Fruit fly (Drosophila melanogaster): Measurements from ENCODE around the gene Gba1a.
A peak's percentile ranks its signal among the peaks of the same experiment; 100 is the strongest.

The Gba1a gene

DNA sequence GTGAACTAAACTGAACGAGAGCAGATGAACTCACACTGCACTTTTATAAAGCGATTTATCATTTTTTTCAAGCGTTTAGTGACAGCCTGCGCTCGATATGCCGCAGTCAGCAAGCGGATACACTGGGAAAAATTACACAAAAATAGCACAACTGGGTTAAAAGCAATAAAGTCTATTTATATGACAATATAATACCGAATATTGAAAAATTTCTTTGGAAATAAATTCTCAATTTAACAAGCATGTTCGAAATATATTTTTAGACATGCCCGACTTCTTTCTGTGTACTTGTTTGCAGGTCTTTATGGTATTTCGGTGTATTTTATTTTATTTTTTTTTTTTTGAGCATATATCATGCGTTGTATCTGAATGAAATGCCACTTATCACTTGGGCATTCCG, 13.5 kb downstream of the Gba1a start (continued):
- peak; percentile 79 for TF ChIP-seq achi (GFP tag; optimal IDR thresholded peaks at IDR 0.05)
- TF ChIP-seq CG3919 (GFP tag; optimal IDR thresholded peaks at IDR 0.05): peak; percentile 69
- peak; percentile 70 for TF ChIP-seq CG6163 (GFP tag; IDR thresholded peaks at IDR 0.05)
- no peak for TF ChIP-seq CG16779 (tag; optimal IDR thresholded peaks at IDR 0.05)
- TF ChIP-seq ss (GFP tag; optimal IDR thresholded peaks at IDR 0.05): peak in 1 of 2 experiments; percentile 75
- peak; percentile 84 for TF ChIP-seq Sox14 (GFP tag; optimal IDR thresholded peaks at IDR 0.05)
- peak; percentile 38 for TF ChIP-seq CG6854 (GFP tag; optimal IDR thresholded peaks at IDR 0.05)
- peak; percentile 89 for TF ChIP-seq vri (GFP tag; optimal IDR thresholded peaks at IDR 0.05)
- no peak for TF ChIP-seq Hr38 (GFP tag; optimal IDR thresholded peaks at IDR 0.05)
- TF ChIP-seq CG8319 (GFP tag; optimal IDR thresholded peaks at IDR 0.05): peak; percentile 21
- TF ChIP-seq Ets96B (tag; optimal IDR thresholded peaks at IDR 0.05): peak; percentile 51
- peak; percentile 61 for TF ChIP-seq CG15336 (GFP tag; IDR thresholded peaks at IDR 0.05)
- no peak for TF ChIP-seq CG4318 (GFP tag; optimal IDR thresholded peaks at IDR 0.05)
- TF ChIP-seq CG8119 (GFP tag; IDR thresholded peaks at IDR 0.05): peak; percentile 63
- TF ChIP-seq CG10631 (GFP tag; optimal IDR thresholded peaks at IDR 0.05): peak; percentile 84
- TF ChIP-seq spab (GFP tag; optimal IDR thresholded peaks at IDR 0.05): peak; percentile 63
- TF ChIP-seq CG11902 (GFP tag; optimal IDR thresholded peaks at IDR 0.05): peak; percentile 67
- TF ChIP-seq esn (GFP tag; optimal IDR thresholded peaks at IDR 0.05): peak; percentile 93
- peak; percentile 74 for TF ChIP-seq cyc (GFP tag; optimal IDR thresholded peaks at IDR 0.05)
- TF ChIP-seq CG1621 (tag; optimal IDR thresholded peaks at IDR 0.05): peak; percentile 53
- peak; percentile 29 for TF ChIP-seq CG3032 (tag; optimal IDR thresholded peaks at IDR 0.05)
- peak; percentile 57 for TF ChIP-seq CG11762 (GFP tag; optimal IDR thresholded peaks at IDR 0.05; ENCODE audit: insufficient read depth)
- peak; percentile 67 for TF ChIP-seq net (GFP tag; optimal IDR thresholded peaks at IDR 0.05)
- TF ChIP-seq salr (GFP tag; optimal IDR thresholded peaks at IDR 0.05): peak; percentile 24 to 47
- TF ChIP-seq CG9139 (GFP tag; optimal IDR thresholded peaks at IDR 0.05): peak; percentile 52
- TF ChIP-seq Hr39 (GFP tag; optimal IDR thresholded peaks at IDR 0.05): peak; percentile 91
- peak; percentile 64 for TF ChIP-seq CG6808 (GFP tag; optimal IDR thresholded peaks at IDR 0.05)
- no peak for TF ChIP-seq fkh (GFP tag; optimal IDR thresholded peaks at IDR 0.05)
- TF ChIP-seq Eip78C (GFP tag): no peak
- TF ChIP-seq Gug (GFP tag; IDR thresholded peaks at IDR 0.05): peak; percentile 56
- TF ChIP-seq dsx (GFP tag; optimal IDR thresholded peaks at IDR 0.05; ENCODE audit: poor library complexity, severe bottlenecking): peak; percentile 41
- TF ChIP-seq CG6276 (GFP tag; optimal IDR thresholded peaks at IDR 0.05): no peak
- peak; percentile 85 for TF ChIP-seq Smox (GFP tag; optimal IDR thresholded peaks at IDR 0.05)
- peak; percentile 63 for TF ChIP-seq Sox15 (GFP tag; optimal IDR thresholded peaks at IDR 0.05)
- TF ChIP-seq Ets21C (GFP tag; optimal IDR thresholded peaks at IDR 0.05): peak; percentile 85
- peak; percentile 38 for TF ChIP-seq fd59A (GFP tag; optimal IDR thresholded peaks at IDR 0.05)
- peak; percentile 85 for TF ChIP-seq CG6792 (GFP tag; optimal IDR thresholded peaks at IDR 0.05)
- TF ChIP-seq Hr4 (GFP tag; optimal IDR thresholded peaks at IDR 0.05): peak; percentile 65

- TF ChIP-seq CG10669 (GFP tag; optimal IDR thresholded peaks at IDR 0.05) (no peak), vri (GFP tag; optimal IDR thresholded peaks at IDR 0.05) (peak; percentile 65), Met (GFP tag; optimal IDR thresholded peaks at IDR 0.05) (no peak)
These were observed 14.4 kb downstream of the Gba1a start for dm6 chr3R:23714852-23715251.

Data from whole organism, prepupa.